Fruit fly (Drosophila melanogaster) S2 (cell line): ENCODE results near the gene CG31342.

ENCODE experiments used
- CG8478 ChIP-seq: fragments of >200 bp; optimal IDR thresholded peaks from 2 replicates; lab custom pipeline; 2018
- CTCF ChIP-seq, 2 experiments: fragments of >200 bp; optimal IDR thresholded peaks; 2 replicates each; lab custom pipeline; 2018

DNA sequence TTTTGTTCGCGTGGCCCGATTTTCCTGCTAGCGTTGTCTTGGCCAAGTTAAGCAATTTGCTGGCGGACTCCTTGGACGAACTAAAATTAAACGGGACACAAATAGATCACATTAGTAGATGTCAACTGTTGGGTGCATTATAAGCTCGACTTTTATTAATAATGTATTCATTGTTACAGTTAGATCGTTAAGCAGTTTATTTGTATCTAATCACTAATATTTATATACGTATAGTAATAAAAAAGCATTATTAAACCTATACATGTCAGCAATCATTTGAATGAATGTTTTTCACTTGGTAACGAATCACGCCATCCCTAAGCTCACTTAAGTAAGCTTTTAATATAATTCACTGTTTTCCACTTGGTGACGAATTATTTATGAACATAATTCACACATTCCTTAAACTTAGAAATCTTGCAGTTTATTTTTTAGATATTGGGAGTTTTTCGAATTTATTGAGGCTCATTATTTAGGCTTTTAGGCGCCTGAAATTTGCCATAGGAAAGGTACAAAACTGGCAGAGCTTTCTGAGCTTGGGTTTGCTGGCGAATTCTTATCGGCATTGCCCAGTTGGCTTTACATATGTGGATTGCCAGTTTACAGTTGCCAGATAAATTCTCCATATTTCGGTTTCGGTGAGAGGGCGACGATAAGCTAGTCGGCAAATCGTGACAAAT lies 8.3 kb upstream of the CG31342 start, which contains the start of the genes CG7381 and CG7091:
- no peak for TF ChIP-seq CTCF (optimal IDR thresholded peaks at IDR 0.05; lab: Kevin White, UChicago)
- TF ChIP-seq CG8478 (lab: Kevin White, UChicago): no peak
